Worm (Caenorhabditis elegans) whole organism, L1 larva: ENCODE data around the gene tbg-1.

ENCODE experiments used
- F16B12.6 ChIP-seq: fragments of 150-350 bp; optimal IDR thresholded peaks from 2 replicates; lab custom pipeline; 2014; ENCODE audit warnings: missing biosample characterization, missing genetic modification characterization
- Y116A8C.19 ChIP-seq: sonication (generic microtip); optimal IDR thresholded peaks from 2 replicates; lab custom pipeline; 2016; ENCODE audit warnings: missing compliant biosample characterization, missing genetic modification characterization, borderline replicate concordance
- aly-2 ChIP-seq: fragments of 150-350 bp; optimal IDR thresholded peaks from 2 replicates; lab custom pipeline; 2014; ENCODE audit warnings: missing biosample characterization, missing genetic modification characterization
- ama-1 ChIP-seq: fragments of 150-350 bp; optimal IDR thresholded peaks from 2 replicates; lab custom pipeline; 2014
- blmp-1 ChIP-seq: fragments of 150-350 bp; optimal IDR thresholded peaks from 2 replicates; lab custom pipeline; 2014; ENCODE audit warnings: missing biosample characterization, missing genetic modification characterization
- ceh-63 ChIP-seq: fragments of 200-800 bp; sonication (Bioruptor generic); optimal IDR thresholded peaks from 2 replicates; lab custom pipeline; 2018; ENCODE audit warnings: mild to moderate bottlenecking, missing genetic modification characterization, missing compliant biosample characterization
- ceh-8 ChIP-seq: fragments of 200-800 bp; sonication (Bioruptor generic); optimal IDR thresholded peaks from 2 replicates; lab custom pipeline; 2018; ENCODE audit warnings: mild to moderate bottlenecking, missing genetic modification characterization, moderate library complexity, missing compliant biosample characterization
- ces-1 ChIP-seq: fragments of 150-350 bp; optimal IDR thresholded peaks from 2 replicates; lab custom pipeline; 2014; ENCODE audit warnings: missing biosample characterization, missing genetic modification reagents, missing genetic modification characterization
- dpl-1 ChIP-seq, 3 experiments: fragments of 150-350 bp in 2 of 3; sonication (generic microtip) in 1 of 3; optimal IDR thresholded peaks; 2 replicates each; lab custom pipeline; 2014 to 2017; ENCODE audit warnings: missing biosample characterization in 3 of 3, missing genetic modification characterization in 3 of 3, missing genetic modification reagents in 3 of 3
- dsc-1 ChIP-seq: sonication (generic microtip); optimal IDR thresholded peaks from 2 replicates; lab custom pipeline; 2016; ENCODE audit warnings: mild to moderate bottlenecking, missing genetic modification characterization, missing compliant biosample characterization
- efl-1 ChIP-seq, 4 experiments: fragments of 150-350 bp; optimal IDR thresholded peaks in 3 of 4; peaks in 1 of 4; 1 replicate in 1 of 4; 2 replicates in 3 of 4; lab custom pipeline; 2014; ENCODE audit warnings: missing biosample characterization in 2 of 4, missing genetic modification characterization in 2 of 4, missing genetic modification reagents in 2 of 4
- fkh-10 ChIP-seq: sonication (generic microtip); optimal IDR thresholded peaks from 2 replicates; lab custom pipeline; 2017; ENCODE audit warnings: missing biosample characterization, missing genetic modification reagents, missing genetic modification characterization
- fkh-8 ChIP-seq: sonication (generic microtip); optimal IDR thresholded peaks from 2 replicates; lab custom pipeline; 2016; ENCODE audit warnings: mild to moderate bottlenecking, missing genetic modification characterization, missing compliant biosample characterization
- fos-1 ChIP-seq: fragments of 150-350 bp; optimal IDR thresholded peaks from 2 replicates; lab custom pipeline; 2014; ENCODE audit warnings: missing biosample characterization, missing genetic modification characterization
- grh-1 ChIP-seq: fragments of 200-800 bp; sonication (Bioruptor generic); IDR thresholded peaks from 2 replicates; pipeline ENCODE4 v1.3.6; 2022; ENCODE audit warnings: missing genetic modification reagents, missing genetic modification characterization, missing compliant biosample characterization
- hlh-4 ChIP-seq: sonication (generic microtip); optimal IDR thresholded peaks from 2 replicates; lab custom pipeline; 2016; ENCODE audit warnings: mild to moderate bottlenecking, missing genetic modification characterization, missing compliant biosample characterization
- hpl-2 ChIP-seq: fragments of 150-350 bp; optimal IDR thresholded peaks from 2 replicates; lab custom pipeline; 2014; ENCODE audit warnings: missing biosample characterization, missing genetic modification reagents, missing genetic modification characterization
- irx-1 ChIP-seq: sonication (generic microtip); optimal IDR thresholded peaks from 2 replicates; lab custom pipeline; 2016; ENCODE audit warnings: missing genetic modification characterization, missing compliant biosample characterization
- isw-1 ChIP-seq: fragments of 200-800 bp; sonication (Bioruptor generic); IDR thresholded peaks from 2 replicates; pipeline ENCODE4 v1.3.6; 2022; ENCODE audit warnings: missing genetic modification characterization, missing compliant biosample characterization
- lin-13 ChIP-seq: fragments of 150-350 bp; optimal IDR thresholded peaks from 2 replicates; lab custom pipeline; 2014; ENCODE audit warnings: missing biosample characterization, missing genetic modification reagents, missing genetic modification characterization
- lin-14 ChIP-seq: fragments of 200-800 bp; sonication (Bioruptor generic); optimal IDR thresholded peaks from 2 replicates; lab custom pipeline; 2018; ENCODE audit warnings: mild to moderate bottlenecking, missing genetic modification characterization, moderate library complexity, missing compliant biosample characterization
- lin-15B ChIP-seq: fragments of 150-350 bp; sonication (generic microtip); optimal IDR thresholded peaks from 3 replicates; lab custom pipeline; 2014; ENCODE audit warnings: missing biosample characterization, missing genetic modification characterization
- lin-35 ChIP-seq, 2 experiments: fragments of 150-350 bp; optimal IDR thresholded peaks; 2 replicates each; lab custom pipeline; 2014; ENCODE audit warnings: missing biosample characterization in 2 of 2, missing genetic modification characterization in 2 of 2, missing genetic modification reagents in 2 of 2
- lin-39 ChIP-seq: fragments of 150-350 bp; optimal IDR thresholded peaks from 2 replicates; lab custom pipeline; 2014; ENCODE audit warnings: missing biosample characterization, missing genetic modification reagents, missing genetic modification characterization
- mab-9 ChIP-seq: fragments of 200-800 bp; sonication (Bioruptor generic); IDR thresholded peaks from 2 replicates; pipeline ENCODE4 v1.3.6; 2022; ENCODE audit warnings: missing genetic modification reagents, missing genetic modification characterization, missing compliant biosample characterization
- mdl-1 ChIP-seq, 2 experiments: fragments of 150-350 bp; optimal IDR thresholded peaks; 2 replicates each; lab custom pipeline; 2014 to 2017; ENCODE audit warnings: missing biosample characterization in 2 of 2, missing genetic modification characterization in 2 of 2, inconsistent platforms in 1 of 2
- mef-2 ChIP-seq: fragments of 150-350 bp; optimal IDR thresholded peaks from 2 replicates; lab custom pipeline; 2014; ENCODE audit warnings: missing biosample characterization, missing genetic modification characterization
- nhr-11 ChIP-seq: fragments of 150-350 bp; optimal IDR thresholded peaks from 2 replicates; lab custom pipeline; 2014; ENCODE audit warnings: missing biosample characterization, missing genetic modification characterization
- nhr-12 ChIP-seq: sonication (generic microtip); optimal IDR thresholded peaks from 2 replicates; lab custom pipeline; 2017; ENCODE audit warnings: missing biosample characterization, missing genetic modification characterization
- nhr-19 ChIP-seq: fragments of 200-800 bp; sonication (Bioruptor generic); conservative IDR thresholded peaks from 2 replicates; pipeline ENCODE4 v1.3.6; 2022; ENCODE audit warnings: missing genetic modification characterization, missing compliant biosample characterization
- nhr-28 ChIP-seq: fragments of 150-350 bp; optimal IDR thresholded peaks from 2 replicates; lab custom pipeline; 2014; ENCODE audit warnings: missing biosample characterization, missing genetic modification characterization
- nhr-47 ChIP-seq: sonication (generic microtip); optimal IDR thresholded peaks from 2 replicates; lab custom pipeline; 2016; ENCODE audit warnings: mild to moderate bottlenecking, missing genetic modification characterization, moderate library complexity, missing compliant biosample characterization
- nhr-71 ChIP-seq: sonication (generic microtip); optimal IDR thresholded peaks from 2 replicates; lab custom pipeline; 2016; ENCODE audit warnings: mild to moderate bottlenecking, missing genetic modification characterization, moderate library complexity, missing compliant biosample characterization
- nhr-76 ChIP-seq: sonication (generic microtip); optimal IDR thresholded peaks from 2 replicates; lab custom pipeline; 2017; ENCODE audit warnings: missing biosample characterization, missing genetic modification characterization
- pag-3 ChIP-seq: sonication (generic microtip); optimal IDR thresholded peaks from 2 replicates; lab custom pipeline; 2017; ENCODE audit warnings: missing genetic modification characterization, mild to moderate bottlenecking, missing compliant biosample characterization, antibody characterized with exemption, borderline replicate concordance; ENCODE audit not compliant: insufficient read depth
- pax-3 ChIP-seq: fragments of 200-800 bp; sonication (Bioruptor generic); optimal IDR thresholded peaks from 2 replicates; lab custom pipeline; 2018; ENCODE audit warnings: mild to moderate bottlenecking, missing genetic modification characterization, moderate library complexity, missing compliant biosample characterization
- skn-1 ChIP-seq: fragments of 150-350 bp; optimal IDR thresholded peaks from 2 replicates; lab custom pipeline; 2014; ENCODE audit warnings: missing biosample characterization, missing genetic modification characterization
- snpc-4 ChIP-seq: fragments of 150-350 bp; optimal IDR thresholded peaks from 2 replicates; lab custom pipeline; 2014; ENCODE audit warnings: missing biosample characterization, missing genetic modification characterization
- swsn-7 ChIP-seq: sonication (generic microtip); optimal IDR thresholded peaks from 2 replicates; lab custom pipeline; 2016; ENCODE audit warnings: missing genetic modification characterization, missing compliant biosample characterization
- tbx-2 ChIP-seq: sonication (generic microtip); optimal IDR thresholded peaks from 2 replicates; lab custom pipeline; 2016; ENCODE audit warnings: missing genetic modification characterization, missing compliant biosample characterization
- tlp-1 ChIP-seq: fragments of 150-350 bp; optimal IDR thresholded peaks from 2 replicates; lab custom pipeline; 2014; ENCODE audit warnings: missing biosample characterization, missing genetic modification characterization
- unc-130 ChIP-seq: fragments of 150-350 bp; optimal IDR thresholded peaks from 2 replicates; lab custom pipeline; 2017; ENCODE audit warnings: missing biosample characterization, missing genetic modification characterization, inconsistent platforms
- unc-30 ChIP-seq: sonication (generic microtip); optimal IDR thresholded peaks from 2 replicates; lab custom pipeline; 2017; ENCODE audit warnings: missing biosample characterization, missing genetic modification characterization
- unc-62 ChIP-seq: fragments of 150-350 bp; optimal IDR thresholded peaks from 2 replicates; lab custom pipeline; 2014; ENCODE audit warnings: missing biosample characterization, missing genetic modification reagents, missing genetic modification characterization
- unc-86 ChIP-seq: sonication (generic microtip); optimal IDR thresholded peaks from 2 replicates; lab custom pipeline; 2016; ENCODE audit warnings: missing genetic modification characterization, missing compliant biosample characterization
- xbp-1 ChIP-seq: sonication (generic microtip); optimal IDR thresholded peaks from 2 replicates; lab custom pipeline; 2016; ENCODE audit warnings: missing genetic modification characterization, missing compliant biosample characterization
- zip-4 ChIP-seq: fragments of 200-800 bp; sonication (Bioruptor generic); optimal IDR thresholded peaks from 2 replicates; lab custom pipeline; 2018; ENCODE audit warnings: mild to moderate bottlenecking, missing genetic modification characterization, moderate library complexity, missing compliant biosample characterization
- ztf-11 ChIP-seq, 2 experiments: sonication (generic microtip); optimal IDR thresholded peaks; 2 replicates each; lab custom pipeline; 2016 to 2017; ENCODE audit warnings: missing genetic modification characterization in 2 of 2, missing biosample characterization in 1 of 2, missing compliant biosample characterization in 1 of 2

Gene tbg-1

DNA sequence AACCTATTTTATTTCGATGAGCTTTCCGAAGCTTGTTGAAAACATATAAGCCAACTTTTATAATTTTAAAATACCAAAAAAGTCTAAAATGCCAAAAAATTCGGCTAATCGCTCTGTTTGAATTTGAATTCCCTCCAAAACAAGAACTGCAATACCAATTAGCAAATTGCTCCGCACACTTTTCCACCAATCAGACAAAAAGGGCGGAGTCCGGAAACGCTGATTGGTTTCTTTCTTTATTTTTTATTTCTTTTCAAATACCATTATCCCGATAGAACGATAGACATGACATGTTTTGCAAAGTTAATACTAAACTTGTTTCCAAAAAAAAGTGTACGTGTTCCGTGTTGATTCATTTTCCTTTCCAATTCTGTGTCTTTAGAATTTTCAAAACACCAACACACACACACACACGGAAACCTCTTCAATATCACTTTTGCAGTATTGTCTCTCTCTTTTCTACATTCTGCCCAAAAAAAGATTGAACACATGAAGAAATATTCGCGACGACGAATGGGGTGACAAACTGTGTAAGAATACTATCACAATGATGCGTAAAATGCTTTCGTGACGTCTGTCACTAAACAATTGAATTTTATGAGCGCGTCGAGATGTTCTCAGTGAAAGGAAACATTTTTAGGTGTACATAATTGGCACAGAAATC lies 11.2 kb downstream of the tbg-1 start (continued):
- TF ChIP-seq unc-62 (GFP tag; lab: Kevin White, UChicago): no peak
- no peak for TF ChIP-seq lin-39 (tag; lab: Kevin White, UChicago)
- TF ChIP-seq isw-1 (GFP tag; lab: Robert Waterston, UW): no peak
- TF ChIP-seq unc-130 (tag; lab: Kevin White, UChicago): no peak
- TF ChIP-seq ceh-8 (GFP tag; lab: Kevin White, UChicago): no peak
- no peak for TF ChIP-seq snpc-4 (tag; lab: Kevin White, UChicago)
- TF ChIP-seq nhr-11: no peak
- peak; percentile 1 for TF ChIP-seq lin-14 (GFP tag; lab: Kevin White, UChicago)
- TF ChIP-seq unc-30: no peak
- TF ChIP-seq grh-1 (GFP tag; lab: Robert Waterston, UW): no peak
- no peak for TF ChIP-seq pag-3

DNA sequence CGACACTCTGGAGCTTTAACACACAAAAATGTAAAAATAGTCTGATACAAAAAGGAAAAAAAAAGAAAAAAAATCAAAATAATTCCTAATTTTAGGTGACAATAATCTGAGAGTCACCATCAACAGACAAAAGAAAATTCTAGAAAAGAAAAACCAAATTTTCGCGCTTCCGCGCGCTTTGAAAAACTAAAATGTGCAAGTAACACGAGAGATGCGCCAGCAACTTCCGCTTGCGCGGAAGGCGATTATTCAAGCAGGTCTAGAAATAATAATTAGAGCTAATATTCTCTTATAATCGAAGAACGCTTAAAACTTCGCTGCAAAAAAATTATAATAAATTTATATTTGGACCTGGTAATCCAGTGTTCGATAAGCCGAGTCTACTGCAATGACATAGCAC lies 12.0 kb downstream of the tbg-1 start:
- TF ChIP-seq tbx-2 (tag; lab: Kevin White, UChicago) (no peak), efl-1 (optimal IDR thresholded peaks at IDR 0.05; lab: Kevin White, UChicago) (no peak), efl-1 (GFP tag; optimal IDR thresholded peaks at IDR 0.05 in 1 of 2; lab: Kevin White, UChicago) (peak in 1 of 2 experiments; percentile 17)

DNA sequence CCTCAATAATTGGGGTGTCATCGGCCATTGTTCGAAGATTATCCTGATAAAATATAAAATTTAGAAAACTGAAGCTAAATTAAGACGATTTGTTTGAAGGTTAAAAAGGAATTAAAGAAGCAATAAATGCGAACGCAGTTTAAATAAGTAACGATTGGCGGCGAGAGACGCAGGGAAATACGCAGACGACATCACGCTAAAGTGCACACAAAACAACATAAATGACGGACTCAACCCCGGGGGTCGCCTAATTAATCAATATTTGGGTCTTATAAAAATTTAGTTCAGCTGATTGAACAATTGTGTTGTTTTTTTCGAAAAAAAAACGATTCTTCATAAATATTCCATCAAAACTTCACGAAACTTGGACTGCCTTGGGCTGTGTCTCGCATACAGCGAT lies 12.5 kb downstream of the tbg-1 start, which contains the start of gene hcp-3:
Gene hcp-3, minus strand, starts transcription at position 45 of the 400 bp plus-strand sequence.
- TF ChIP-seq fkh-10 (GFP tag; lab: Kevin White, UChicago) (no peak), hpl-2 (GFP tag; lab: Kevin White, UChicago) (no peak), blmp-1 (tag; lab: Kevin White, UChicago) (peak; percentile 50), nhr-19 (GFP tag; lab: Robert Waterston, UW) (no peak), F16B12.6 (tag; lab: Kevin White, UChicago) (peak; percentile 91), zip-4 (GFP tag; lab: Kevin White, UChicago) (no peak), nhr-71 (tag; lab: Kevin White, UChicago) (peak; percentile 60), unc-130 (tag; lab: Kevin White, UChicago) (peak; percentile 68), Y116A8C.19 (tag; lab: Kevin White, UChicago) (no peak), efl-1 (optimal IDR thresholded peaks at IDR 0.05; lab: Kevin White, UChicago) (peak; percentile 68 to 86), efl-1 (GFP tag; optimal IDR thresholded peaks at IDR 0.05 in 1 of 2; lab: Kevin White, UChicago) (peak; percentile 88 to 98), ces-1 (no peak), lin-14 (GFP tag; lab: Kevin White, UChicago) (peak; percentile 53), tbx-2 (tag; lab: Kevin White, UChicago) (peak; percentile 51), nhr-47 (tag; lab: Kevin White, UChicago) (peak; percentile 56), ceh-63 (GFP tag; lab: Kevin White, UChicago) (no peak), lin-35 (GFP tag; optimal IDR thresholded peaks at IDR 0.05; lab: Kevin White, UChicago) (peak; percentile 83 to 91), swsn-7 (tag; lab: Kevin White, UChicago) (peak; percentile 54), lin-15B (tag; lab: Kevin White, UChicago) (peak; percentile 8), skn-1 (peak; percentile 25), nhr-28 (tag; lab: Kevin White, UChicago) (no peak), irx-1 (peak; percentile 15), xbp-1 (tag; lab: Kevin White, UChicago) (peak; percentile 50), fkh-8 (tag; lab: Kevin White, UChicago) (no peak), fos-1 (no peak), unc-86 (tag; lab: Kevin White, UChicago) (peak; percentile 38), dsc-1 (peak; percentile 56), tlp-1 (tag; lab: Kevin White, UChicago) (no peak), mab-9 (no peak), ztf-11 (tag; optimal IDR thresholded peaks at IDR 0.05; lab: Kevin White, UChicago) (no peak), nhr-12 (tag; lab: Kevin White, UChicago) (no peak), dpl-1 (GFP tag; optimal IDR thresholded peaks at IDR 0.05; lab: Kevin White, UChicago) (peak; percentile 82 to 89 (median 83)), hlh-4 (no peak), lin-13 (peak; percentile 30), pax-3 (tag; lab: Kevin White, UChicago) (no peak), mef-2 (tag; lab: Kevin White, UChicago) (no peak), mdl-1 (tag; optimal IDR thresholded peaks at IDR 0.05; lab: Kevin White, UChicago) (peak in 1 of 2 experiments; percentile 56), aly-2 (tag; lab: Kevin White, UChicago) (no peak), nhr-76 (tag; lab: Kevin White, UChicago) (no peak), ama-1 (no peak)
